Worm (Caenorhabditis elegans) whole organism, L2 larva: ENCODE data around the gene blos-4.

ENCODE experiments used
- C34F6.9 ChIP-seq: fragments of 150-350 bp; optimal IDR thresholded peaks from 2 replicates; lab custom pipeline; 2014; ENCODE audit warnings: missing biosample characterization, missing genetic modification characterization
- F13H6.1 ChIP-seq: sonication (generic microtip); optimal IDR thresholded peaks from 2 replicates; lab custom pipeline; 2016; ENCODE audit warnings: missing genetic modification characterization, missing compliant biosample characterization
- R02D3.7 ChIP-seq: fragments of 150-350 bp; optimal IDR thresholded peaks from 2 replicates; lab custom pipeline; 2014; ENCODE audit warnings: missing biosample characterization, missing genetic modification characterization
- Y55F3AM.14 ChIP-seq: fragments of 200-800 bp; sonication (Bioruptor generic); optimal IDR thresholded peaks from 2 replicates; lab custom pipeline; 2018; ENCODE audit warnings: mild to moderate bottlenecking, missing genetic modification characterization, missing compliant biosample characterization
- ZK546.5 ChIP-seq: sonication (generic microtip); optimal IDR thresholded peaks from 2 replicates; lab custom pipeline; 2017; ENCODE audit warnings: missing biosample characterization, missing genetic modification characterization
- alr-1 ChIP-seq: fragments of 150-350 bp; optimal IDR thresholded peaks from 2 replicates; lab custom pipeline; 2014; ENCODE audit warnings: missing biosample characterization, missing genetic modification characterization
- aly-2 ChIP-seq: fragments of 150-350 bp; optimal IDR thresholded peaks from 2 replicates; lab custom pipeline; 2014; ENCODE audit warnings: missing biosample characterization, missing genetic modification characterization
- ama-1 ChIP-seq: fragments of 150-350 bp; optimal IDR thresholded peaks from 2 replicates; lab custom pipeline; 2018; ENCODE audit warnings: inconsistent platforms
- blmp-1 ChIP-seq: sonication (generic microtip); optimal IDR thresholded peaks from 2 replicates; lab custom pipeline; 2017; ENCODE audit warnings: missing genetic modification characterization, mild to moderate bottlenecking, missing compliant biosample characterization, antibody characterized with exemption, moderate library complexity; ENCODE audit not compliant: insufficient read depth
- ceh-16 ChIP-seq: fragments of 150-350 bp; optimal IDR thresholded peaks from 2 replicates; lab custom pipeline; 2014; ENCODE audit warnings: missing biosample characterization, missing genetic modification characterization
- ceh-82 ChIP-seq: fragments of 150-350 bp; optimal IDR thresholded peaks from 2 replicates; lab custom pipeline; 2014; ENCODE audit warnings: missing biosample characterization, missing genetic modification characterization
- crh-2 ChIP-seq: sonication (generic microtip); optimal IDR thresholded peaks from 2 replicates; lab custom pipeline; 2017; ENCODE audit warnings: missing biosample characterization, missing genetic modification characterization
- dmd-4 ChIP-seq: sonication (generic microtip); optimal IDR thresholded peaks from 2 replicates; lab custom pipeline; 2017; ENCODE audit warnings: missing biosample characterization, missing genetic modification characterization
- egl-27 ChIP-seq: sonication (generic microtip); optimal IDR thresholded peaks from 3 replicates; lab custom pipeline; 2017; ENCODE audit warnings: missing biosample characterization, missing genetic modification reagents, missing genetic modification characterization
- elt-1 ChIP-seq: fragments of 150-350 bp; optimal IDR thresholded peaks from 2 replicates; lab custom pipeline; 2014; ENCODE audit warnings: missing biosample characterization, missing genetic modification characterization
- elt-3 ChIP-seq: sonication (generic microtip); optimal IDR thresholded peaks from 2 replicates; lab custom pipeline; 2017; ENCODE audit warnings: missing biosample characterization, missing genetic modification characterization
- fos-1 ChIP-seq: fragments of 150-350 bp; optimal IDR thresholded peaks from 2 replicates; lab custom pipeline; 2014; ENCODE audit warnings: missing biosample characterization, missing genetic modification characterization
- gmeb-1 ChIP-seq: fragments of 150-350 bp; optimal IDR thresholded peaks from 2 replicates; lab custom pipeline; 2014; ENCODE audit warnings: missing biosample characterization, missing genetic modification characterization
- lin-11 ChIP-seq: fragments of 150-350 bp; sonication (generic microtip); optimal IDR thresholded peaks from 2 replicates; lab custom pipeline; 2014; ENCODE audit warnings: missing biosample characterization, missing genetic modification characterization, inconsistent platforms, mixed read lengths
- lin-13 ChIP-seq: fragments of 150-350 bp; optimal IDR thresholded peaks from 2 replicates; lab custom pipeline; 2014; ENCODE audit warnings: missing biosample characterization, missing genetic modification reagents, missing genetic modification characterization
- lin-39 ChIP-seq: fragments of 150-350 bp; optimal IDR thresholded peaks from 2 replicates; lab custom pipeline; 2014; ENCODE audit warnings: missing biosample characterization, missing genetic modification reagents, missing genetic modification characterization
- lsy-2 ChIP-seq, 2 experiments: fragments of 150-350 bp in 1 of 2; sonication (generic microtip) in 1 of 2; optimal IDR thresholded peaks; 2 replicates each; lab custom pipeline; 2014 to 2017; ENCODE audit warnings: missing biosample characterization in 2 of 2, missing genetic modification characterization in 2 of 2
- mab-5 ChIP-seq: fragments of 150-350 bp; optimal IDR thresholded peaks from 2 replicates; lab custom pipeline; 2014; ENCODE audit warnings: missing biosample characterization, missing genetic modification characterization
- mbf-1 ChIP-seq: sonication (generic microtip); optimal IDR thresholded peaks from 2 replicates; lab custom pipeline; 2017; ENCODE audit warnings: missing biosample characterization, missing genetic modification characterization
- mdl-1 ChIP-seq, 2 experiments: fragments of 150-350 bp in 1 of 2; sonication (generic microtip) in 1 of 2; optimal IDR thresholded peaks; 2 replicates each; lab custom pipeline; 2017; ENCODE audit warnings: missing biosample characterization in 2 of 2, missing genetic modification characterization in 2 of 2
- nhr-10 ChIP-seq: sonication (generic microtip); optimal IDR thresholded peaks from 2 replicates; lab custom pipeline; 2017; ENCODE audit warnings: missing biosample characterization, missing genetic modification characterization
- nhr-11 ChIP-seq: fragments of 150-350 bp; optimal IDR thresholded peaks from 2 replicates; lab custom pipeline; 2014; ENCODE audit warnings: missing biosample characterization, missing genetic modification characterization
- nhr-12 ChIP-seq: fragments of 150-350 bp; optimal IDR thresholded peaks from 2 replicates; lab custom pipeline; 2014; ENCODE audit warnings: missing biosample characterization, missing genetic modification characterization
- nhr-129 ChIP-seq: fragments of 150-350 bp; optimal IDR thresholded peaks from 2 replicates; lab custom pipeline; 2014; ENCODE audit warnings: missing biosample characterization, missing genetic modification characterization
- nhr-21 ChIP-seq: fragments of 150-350 bp; optimal IDR thresholded peaks from 2 replicates; lab custom pipeline; 2014; ENCODE audit warnings: missing biosample characterization, missing genetic modification characterization
- nhr-23 ChIP-seq: fragments of 150-350 bp; optimal IDR thresholded peaks from 2 replicates; lab custom pipeline; 2014; ENCODE audit warnings: missing biosample characterization, missing genetic modification reagents, missing genetic modification characterization
- nhr-237 ChIP-seq: fragments of 150-350 bp; optimal IDR thresholded peaks from 2 replicates; lab custom pipeline; 2014; ENCODE audit warnings: missing biosample characterization, missing genetic modification characterization
- nhr-25 ChIP-seq: fragments of 150-350 bp; sonication (generic microtip); optimal IDR thresholded peaks from 3 replicates; lab custom pipeline; 2014; ENCODE audit warnings: missing biosample characterization, missing genetic modification characterization
- nhr-6 ChIP-seq: fragments of 150-350 bp; optimal IDR thresholded peaks from 2 replicates; lab custom pipeline; 2014; ENCODE audit warnings: missing biosample characterization, missing genetic modification characterization
- nhr-77 ChIP-seq: fragments of 150-350 bp; optimal IDR thresholded peaks from 2 replicates; lab custom pipeline; 2014; ENCODE audit warnings: missing biosample characterization, missing genetic modification characterization
- peb-1 ChIP-seq: fragments of 150-350 bp; optimal IDR thresholded peaks from 2 replicates; lab custom pipeline; 2014; ENCODE audit warnings: missing biosample characterization, missing genetic modification characterization
- sem-4 ChIP-seq: fragments of 150-350 bp; optimal IDR thresholded peaks from 2 replicates; lab custom pipeline; 2014; ENCODE audit warnings: missing biosample characterization, missing genetic modification reagents, missing genetic modification characterization
- skn-1 ChIP-seq: sonication (generic microtip); optimal IDR thresholded peaks from 2 replicates; lab custom pipeline; 2017; ENCODE audit warnings: missing biosample characterization, missing genetic modification characterization
- sma-3 ChIP-seq: sonication (generic microtip); optimal IDR thresholded peaks from 2 replicates; lab custom pipeline; 2016; ENCODE audit warnings: missing genetic modification reagents, missing genetic modification characterization, missing compliant biosample characterization
- sma-9 ChIP-seq, 2 experiments: fragments of 150-350 bp in 1 of 2; sonication (generic microtip) in 1 of 2; optimal IDR thresholded peaks; 2 replicates each; lab custom pipeline; 2014 to 2016; ENCODE audit warnings: missing genetic modification characterization in 2 of 2, mild to moderate bottlenecking in 1 of 2, missing biosample characterization in 1 of 2, missing compliant biosample characterization in 1 of 2, missing genetic modification reagents in 1 of 2, moderate library complexity in 1 of 2
- snpc-4 ChIP-seq: fragments of 150-350 bp; optimal IDR thresholded peaks from 2 replicates; lab custom pipeline; 2014; ENCODE audit warnings: missing biosample characterization, missing genetic modification characterization
- unc-39 ChIP-seq: fragments of 150-350 bp; optimal IDR thresholded peaks from 2 replicates; lab custom pipeline; 2014; ENCODE audit warnings: missing biosample characterization, missing genetic modification characterization
- unc-55 ChIP-seq: fragments of 150-350 bp; sonication (generic microtip); optimal IDR thresholded peaks from 3 replicates; lab custom pipeline; 2014; ENCODE audit warnings: missing biosample characterization, missing genetic modification reagents, missing genetic modification characterization
- unc-62 ChIP-seq: fragments of 150-350 bp; optimal IDR thresholded peaks from 2 replicates; lab custom pipeline; 2014; ENCODE audit warnings: missing biosample characterization, missing genetic modification reagents, missing genetic modification characterization
- zag-1 ChIP-seq: fragments of 150-350 bp; optimal IDR thresholded peaks from 2 replicates; lab custom pipeline; 2014; ENCODE audit warnings: missing biosample characterization, missing genetic modification characterization
- ztf-1 ChIP-seq: fragments of 200-800 bp; sonication (Bioruptor generic); conservative IDR thresholded peaks from 2 replicates; pipeline ENCODE4 v1.3.6; 2022; ENCODE audit warnings: missing genetic modification characterization, missing compliant biosample characterization
- ztf-11 ChIP-seq: sonication (generic microtip); optimal IDR thresholded peaks from 2 replicates; lab custom pipeline; 2017; ENCODE audit warnings: missing biosample characterization, missing genetic modification characterization
- ztf-4 ChIP-seq: fragments of 150-350 bp; optimal IDR thresholded peaks from 2 replicates; lab custom pipeline; 2014; ENCODE audit warnings: missing biosample characterization, missing genetic modification characterization

blos-4 gene

DNA sequence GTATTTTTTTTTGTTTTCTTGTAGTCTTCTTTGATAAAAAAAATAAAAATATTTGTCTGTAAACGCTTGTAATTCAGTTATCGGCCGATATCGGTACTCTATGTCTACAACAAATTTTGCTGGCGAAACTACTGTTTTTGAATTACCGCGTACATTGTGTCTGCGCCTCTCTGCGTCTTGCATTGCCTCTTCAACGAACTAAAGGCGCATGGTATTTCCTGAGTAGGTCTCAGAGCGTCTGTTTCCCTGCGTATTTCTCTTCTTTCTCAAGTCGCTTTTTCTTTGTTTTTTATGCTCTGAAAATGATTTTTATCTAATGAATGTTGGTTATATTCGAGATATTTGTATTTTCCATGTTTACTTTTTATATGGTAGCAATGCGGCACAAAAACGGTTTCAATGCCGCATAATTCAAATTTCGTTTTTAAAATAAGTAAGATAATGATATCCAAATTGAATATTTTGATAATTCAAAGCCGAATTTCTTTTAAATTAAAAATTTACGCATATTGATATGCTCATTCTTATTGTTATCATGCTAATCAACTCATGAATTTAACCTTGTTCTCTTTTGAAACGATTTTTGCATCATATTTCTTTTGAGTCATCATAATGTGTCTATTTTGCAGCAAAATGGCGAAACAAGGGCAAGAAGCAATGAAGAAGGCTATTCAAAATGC is 5.9 kb downstream of the blos-4 start, which contains the start of gene phb-2:
TSS of gene phb-2 (plus strand) at position 630 of the 680 bp plus-strand sequence.
- TF ChIP-seq C34F6.9 = peak; percentile 84
- peak; percentile 72 for TF ChIP-seq ztf-4 (tag; lab: Kevin White, UChicago)
- TF ChIP-seq unc-39 (tag; lab: Kevin White, UChicago) = no peak
- no peak for TF ChIP-seq nhr-11 (tag; lab: Kevin White, UChicago)
- TF ChIP-seq zag-1 (tag; lab: Kevin White, UChicago) = no peak
- TF ChIP-seq nhr-6 (tag; lab: Kevin White, UChicago) = peak; percentile 43
- TF ChIP-seq ZK546.5 (tag; lab: Kevin White, UChicago) = no peak
- TF ChIP-seq mdl-1 (tag; optimal IDR thresholded peaks at IDR 0.05; lab: Kevin White, UChicago) = no peak
- TF ChIP-seq peb-1 (tag; lab: Kevin White, UChicago) = no peak
- TF ChIP-seq nhr-237 (tag; lab: Kevin White, UChicago) = no peak
- TF ChIP-seq ztf-11 = no peak
- TF ChIP-seq Y55F3AM.14 (GFP tag; lab: Kevin White, UChicago) = no peak
- TF ChIP-seq crh-2 (tag; lab: Kevin White, UChicago) = peak; percentile 89
- peak; percentile 11 for TF ChIP-seq ceh-82 (tag; lab: Kevin White, UChicago)
- TF ChIP-seq ceh-16 = no peak
- no peak for TF ChIP-seq sem-4 (tag; lab: Kevin White, UChicago)
- TF ChIP-seq fos-1 (tag; lab: Kevin White, UChicago) = peak; percentile 62
- TF ChIP-seq mbf-1 (tag; lab: Kevin White, UChicago) = no peak
- TF ChIP-seq elt-3 (tag; lab: Kevin White, UChicago) = no peak
- peak; percentile 75 for TF ChIP-seq nhr-25 (tag; lab: Kevin White, UChicago)
- no peak for TF ChIP-seq nhr-23 (tag; lab: Kevin White, UChicago)
- TF ChIP-seq lin-13 = peak; percentile 65
- TF ChIP-seq unc-55 = peak; percentile 93
- TF ChIP-seq snpc-4 = peak; percentile 3
- TF ChIP-seq ama-1 (lab: Kevin White, UChicago) = peak; percentile 23
- peak; percentile 65 for TF ChIP-seq F13H6.1 (tag; lab: Kevin White, UChicago)
- TF ChIP-seq nhr-77 (tag; lab: Kevin White, UChicago) = no peak
- TF ChIP-seq dmd-4 = no peak
- TF ChIP-seq lsy-2 (tag; optimal IDR thresholded peaks at IDR 0.05; lab: Kevin White, UChicago) = peak; percentile 66 to 90
- peak; percentile 43 for TF ChIP-seq mab-5 (tag; lab: Kevin White, UChicago)
- peak; percentile 66 for TF ChIP-seq sma-3 (GFP tag; lab: Kevin White, UChicago)
- peak; percentile 74 for TF ChIP-seq lin-11
- TF ChIP-seq lin-39 (tag; lab: Kevin White, UChicago) = no peak
- peak; percentile 92 for TF ChIP-seq nhr-129 (tag; lab: Kevin White, UChicago)
- no peak for TF ChIP-seq nhr-12
- TF ChIP-seq elt-1 = no peak
- no peak for TF ChIP-seq aly-2 (tag; lab: Kevin White, UChicago)
- TF ChIP-seq skn-1 (tag; lab: Kevin White, UChicago) = no peak
- no peak for TF ChIP-seq unc-62
- no peak for TF ChIP-seq ztf-1
- TF ChIP-seq gmeb-1 (tag; lab: Kevin White, UChicago) = peak; percentile 98
- peak; percentile 68 for TF ChIP-seq nhr-21 (tag; lab: Kevin White, UChicago)
- no peak for TF ChIP-seq blmp-1 (tag; lab: Kevin White, UChicago)
- no peak for TF ChIP-seq alr-1 (tag; lab: Kevin White, UChicago)
- TF ChIP-seq R02D3.7 (tag; lab: Kevin White, UChicago) = no peak
- TF ChIP-seq sma-9 (GFP tag; optimal IDR thresholded peaks at IDR 0.05; lab: Kevin White, UChicago) = peak; percentile 70
- TF ChIP-seq sma-9 (tag; optimal IDR thresholded peaks at IDR 0.05; lab: Kevin White, UChicago) = no peak
- TF ChIP-seq nhr-10 (tag; lab: Kevin White, UChicago) = no peak
- no peak for TF ChIP-seq egl-27
